Fruit fly (Drosophila melanogaster) whole organism: ENCODE results near the gene CAH7.

ENCODE experiments used
- CG8478 ChIP-seq: fragments of >200 bp; optimal IDR thresholded peaks from 2 replicates; lab custom pipeline; 2018; ENCODE audit warnings: inconsistent platforms
- usp ChIP-seq: fragments of >200 bp; optimal IDR thresholded peaks from 2 replicates; lab custom pipeline; 2017; ENCODE audit warnings: missing biosample characterization, missing genetic modification characterization, mixed read lengths

dm6 chr3R:10144103-10144998 lies 32.3 kb downstream of the CAH7 start, which contains the start of the genes TAF1B and Invadolysin:
- TF ChIP-seq usp (GFP tag; lab: Kevin White, UChicago) (no peak), CG8478 (lab: Kevin White, UChicago) (no peak)
